Worm (Caenorhabditis elegans) whole organism, L1 larva: Measurements from ENCODE around the gene acox-1.6.

ENCODE experiments used
- C16A3.4 ChIP-seq: fragments of 150-350 bp; optimal IDR thresholded peaks from 2 replicates; lab custom pipeline; 2014; ENCODE audit warnings: missing biosample characterization, missing genetic modification characterization
- C34B4.2 ChIP-seq: sonication (generic microtip); optimal IDR thresholded peaks from 2 replicates; lab custom pipeline; 2017; ENCODE audit warnings: mild to moderate bottlenecking, missing genetic modification characterization, missing compliant biosample characterization
- F16B12.6 ChIP-seq: fragments of 150-350 bp; optimal IDR thresholded peaks from 2 replicates; lab custom pipeline; 2014; ENCODE audit warnings: missing biosample characterization, missing genetic modification characterization
- aha-1 ChIP-seq: fragments of 150-350 bp; optimal IDR thresholded peaks from 2 replicates; lab custom pipeline; 2014; ENCODE audit warnings: missing biosample characterization, missing genetic modification characterization
- aly-2 ChIP-seq: fragments of 150-350 bp; optimal IDR thresholded peaks from 2 replicates; lab custom pipeline; 2014; ENCODE audit warnings: missing biosample characterization, missing genetic modification characterization
- ceh-88 ChIP-seq: fragments of 200-800 bp; sonication (Bioruptor generic); IDR thresholded peaks from 2 replicates; pipeline ENCODE4 v1.3.6; 2022; ENCODE audit warnings: missing genetic modification characterization, missing compliant biosample characterization
- ceh-90 ChIP-seq: sonication (generic microtip); optimal IDR thresholded peaks from 2 replicates; lab custom pipeline; 2016; ENCODE audit warnings: missing genetic modification characterization, missing compliant biosample characterization
- ces-1 ChIP-seq: fragments of 150-350 bp; optimal IDR thresholded peaks from 2 replicates; lab custom pipeline; 2014; ENCODE audit warnings: missing biosample characterization, missing genetic modification reagents, missing genetic modification characterization
- dsc-1 ChIP-seq: sonication (generic microtip); optimal IDR thresholded peaks from 2 replicates; lab custom pipeline; 2016; ENCODE audit warnings: mild to moderate bottlenecking, missing genetic modification characterization, missing compliant biosample characterization
- efl-1 ChIP-seq, 4 experiments: fragments of 150-350 bp; optimal IDR thresholded peaks in 3 of 4; peaks in 1 of 4; 1 replicate in 1 of 4; 2 replicates in 3 of 4; lab custom pipeline; 2014; ENCODE audit warnings: missing biosample characterization in 2 of 4, missing genetic modification characterization in 2 of 4, missing genetic modification reagents in 2 of 4
- elt-3 ChIP-seq, 6 experiments: fragments of 150-350 bp in 1 of 6; sonication (generic microtip); optimal IDR thresholded peaks; 2 replicates each; lab custom pipeline; 2017 to 2018; ENCODE audit warnings: missing biosample characterization in 6 of 6, missing genetic modification characterization in 6 of 6, inconsistent platforms in 1 of 6
- fkh-4 ChIP-seq: sonication (generic microtip); optimal IDR thresholded peaks from 2 replicates; lab custom pipeline; 2016; ENCODE audit warnings: missing compliant biosample characterization, missing genetic modification characterization, borderline replicate concordance
- fkh-8 ChIP-seq: sonication (generic microtip); optimal IDR thresholded peaks from 2 replicates; lab custom pipeline; 2016; ENCODE audit warnings: mild to moderate bottlenecking, missing genetic modification characterization, missing compliant biosample characterization
- hlh-17 ChIP-seq: fragments of 200-800 bp; sonication (Bioruptor generic); optimal IDR thresholded peaks from 2 replicates; lab custom pipeline; 2018; ENCODE audit warnings: missing genetic modification characterization, mild to moderate bottlenecking, missing compliant biosample characterization, moderate library complexity, borderline replicate concordance
- hlh-4 ChIP-seq: sonication (generic microtip); optimal IDR thresholded peaks from 2 replicates; lab custom pipeline; 2016; ENCODE audit warnings: mild to moderate bottlenecking, missing genetic modification characterization, missing compliant biosample characterization
- hpl-2 ChIP-seq: fragments of 150-350 bp; optimal IDR thresholded peaks from 2 replicates; lab custom pipeline; 2014; ENCODE audit warnings: missing biosample characterization, missing genetic modification reagents, missing genetic modification characterization
- irx-1 ChIP-seq: sonication (generic microtip); optimal IDR thresholded peaks from 2 replicates; lab custom pipeline; 2016; ENCODE audit warnings: missing genetic modification characterization, missing compliant biosample characterization
- isw-1 ChIP-seq: fragments of 200-800 bp; sonication (Bioruptor generic); IDR thresholded peaks from 2 replicates; pipeline ENCODE4 v1.3.6; 2022; ENCODE audit warnings: missing genetic modification characterization, missing compliant biosample characterization
- jun-1 ChIP-seq: fragments of 150-350 bp; optimal IDR thresholded peaks from 2 replicates; lab custom pipeline; 2014; ENCODE audit warnings: missing biosample characterization, missing genetic modification reagents, missing genetic modification characterization
- lin-13 ChIP-seq: fragments of 150-350 bp; optimal IDR thresholded peaks from 2 replicates; lab custom pipeline; 2014; ENCODE audit warnings: missing biosample characterization, missing genetic modification reagents, missing genetic modification characterization
- lin-39 ChIP-seq: fragments of 150-350 bp; optimal IDR thresholded peaks from 2 replicates; lab custom pipeline; 2014; ENCODE audit warnings: missing biosample characterization, missing genetic modification reagents, missing genetic modification characterization
- lir-3 ChIP-seq: sonication (generic microtip); optimal IDR thresholded peaks from 2 replicates; lab custom pipeline; 2016; ENCODE audit warnings: mild to moderate bottlenecking, missing genetic modification characterization, moderate library complexity, missing compliant biosample characterization; ENCODE audit not compliant: poor library complexity
- mdl-1 ChIP-seq, 2 experiments: fragments of 150-350 bp; optimal IDR thresholded peaks; 2 replicates each; lab custom pipeline; 2014 to 2017; ENCODE audit warnings: missing biosample characterization in 2 of 2, missing genetic modification characterization in 2 of 2, inconsistent platforms in 1 of 2
- mef-2 ChIP-seq: fragments of 150-350 bp; optimal IDR thresholded peaks from 2 replicates; lab custom pipeline; 2014; ENCODE audit warnings: missing biosample characterization, missing genetic modification characterization
- nhr-12 ChIP-seq: sonication (generic microtip); optimal IDR thresholded peaks from 2 replicates; lab custom pipeline; 2017; ENCODE audit warnings: missing biosample characterization, missing genetic modification characterization
- nhr-19 ChIP-seq: fragments of 200-800 bp; sonication (Bioruptor generic); conservative IDR thresholded peaks from 2 replicates; pipeline ENCODE4 v1.3.6; 2022; ENCODE audit warnings: missing genetic modification characterization, missing compliant biosample characterization
- nhr-237 ChIP-seq: fragments of 150-350 bp; optimal IDR thresholded peaks from 2 replicates; lab custom pipeline; 2014; ENCODE audit warnings: missing biosample characterization, missing genetic modification characterization
- nhr-47 ChIP-seq: sonication (generic microtip); optimal IDR thresholded peaks from 2 replicates; lab custom pipeline; 2016; ENCODE audit warnings: mild to moderate bottlenecking, missing genetic modification characterization, moderate library complexity, missing compliant biosample characterization
- nhr-71 ChIP-seq: sonication (generic microtip); optimal IDR thresholded peaks from 2 replicates; lab custom pipeline; 2016; ENCODE audit warnings: mild to moderate bottlenecking, missing genetic modification characterization, moderate library complexity, missing compliant biosample characterization
- nhr-76 ChIP-seq: sonication (generic microtip); optimal IDR thresholded peaks from 2 replicates; lab custom pipeline; 2017; ENCODE audit warnings: missing biosample characterization, missing genetic modification characterization
- pag-3 ChIP-seq: sonication (generic microtip); optimal IDR thresholded peaks from 2 replicates; lab custom pipeline; 2017; ENCODE audit warnings: missing genetic modification characterization, mild to moderate bottlenecking, missing compliant biosample characterization, antibody characterized with exemption, borderline replicate concordance; ENCODE audit not compliant: insufficient read depth
- pax-3 ChIP-seq: fragments of 200-800 bp; sonication (Bioruptor generic); optimal IDR thresholded peaks from 2 replicates; lab custom pipeline; 2018; ENCODE audit warnings: mild to moderate bottlenecking, missing genetic modification characterization, moderate library complexity, missing compliant biosample characterization
- skn-1 ChIP-seq: fragments of 150-350 bp; optimal IDR thresholded peaks from 2 replicates; lab custom pipeline; 2014; ENCODE audit warnings: missing biosample characterization, missing genetic modification characterization
- snpc-4 ChIP-seq: fragments of 150-350 bp; optimal IDR thresholded peaks from 2 replicates; lab custom pipeline; 2014; ENCODE audit warnings: missing biosample characterization, missing genetic modification characterization
- snu-23 ChIP-seq: sonication (generic microtip); optimal IDR thresholded peaks from 2 replicates; lab custom pipeline; 2016; ENCODE audit warnings: missing genetic modification characterization, missing compliant biosample characterization
- sox-4 ChIP-seq: sonication (generic microtip); optimal IDR thresholded peaks from 2 replicates; lab custom pipeline; 2016; ENCODE audit warnings: missing genetic modification characterization, missing compliant biosample characterization
- sptf-1 ChIP-seq: fragments of 150-350 bp; optimal IDR thresholded peaks from 2 replicates; lab custom pipeline; 2014; ENCODE audit warnings: missing biosample characterization, missing genetic modification characterization
- tbx-2 ChIP-seq: sonication (generic microtip); optimal IDR thresholded peaks from 2 replicates; lab custom pipeline; 2016; ENCODE audit warnings: missing genetic modification characterization, missing compliant biosample characterization
- tlp-1 ChIP-seq: fragments of 150-350 bp; optimal IDR thresholded peaks from 2 replicates; lab custom pipeline; 2014; ENCODE audit warnings: missing biosample characterization, missing genetic modification characterization
- vab-15 ChIP-seq: sonication (generic microtip); optimal IDR thresholded peaks from 2 replicates; lab custom pipeline; 2017; ENCODE audit warnings: missing genotype, mild to moderate bottlenecking, missing genetic modification characterization, missing compliant biosample characterization
- ztf-11 ChIP-seq, 2 experiments: sonication (generic microtip); optimal IDR thresholded peaks; 2 replicates each; lab custom pipeline; 2016 to 2017; ENCODE audit warnings: missing genetic modification characterization in 2 of 2, missing biosample characterization in 1 of 2, missing compliant biosample characterization in 1 of 2
- ztf-4 ChIP-seq: fragments of 150-350 bp; optimal IDR thresholded peaks from 2 replicates; lab custom pipeline; 2014; ENCODE audit warnings: missing biosample characterization, missing genetic modification characterization

The acox-1.6 gene

DNA sequence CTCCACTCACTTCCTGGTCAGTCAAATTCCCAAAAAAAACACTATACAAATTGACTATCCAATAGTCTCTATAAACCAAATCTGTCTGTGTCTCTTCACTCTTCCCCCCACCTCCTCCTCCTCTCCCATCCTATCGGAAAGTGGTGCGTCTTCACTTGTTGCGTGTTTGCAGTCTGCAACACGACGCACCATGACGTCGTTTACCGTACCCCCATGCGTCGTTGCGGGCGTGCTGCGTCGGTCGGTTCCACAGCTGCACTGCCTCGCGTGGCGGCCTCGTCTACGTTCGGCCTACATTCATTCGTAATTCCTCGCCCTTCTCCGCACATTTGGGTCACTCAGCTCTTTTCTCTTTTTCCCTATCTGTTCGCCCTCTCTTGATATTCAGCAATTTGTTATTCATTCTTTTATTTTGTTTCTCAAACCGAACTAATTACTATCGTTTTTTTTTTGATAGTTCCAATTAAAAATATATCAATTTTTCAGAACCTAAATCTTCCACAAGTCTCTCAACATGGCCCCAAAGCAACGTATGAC, 2.8 kb upstream of the acox-1.6 start, which contains the start of gene serp-1.1 (continued):
- peak; percentile 88 for TF ChIP-seq aha-1 (tag; lab: Kevin White, UChicago)
- TF ChIP-seq dsc-1 = peak; percentile 97
- TF ChIP-seq sptf-1 (tag; lab: Kevin White, UChicago) = no peak
- peak; percentile 94 for TF ChIP-seq fkh-8 (tag; lab: Kevin White, UChicago)
- TF ChIP-seq nhr-237 (tag; lab: Kevin White, UChicago) = peak; percentile 82
- TF ChIP-seq mef-2 (tag; lab: Kevin White, UChicago) = peak; percentile 89
- peak; percentile 86 to 93 for TF ChIP-seq efl-1 (optimal IDR thresholded peaks at IDR 0.05; lab: Kevin White, UChicago)
- TF ChIP-seq efl-1 (GFP tag; optimal IDR thresholded peaks at IDR 0.05 in 1 of 2; lab: Kevin White, UChicago) = peak; percentile 69 to 97
- TF ChIP-seq lin-13 (GFP tag; lab: Kevin White, UChicago) = peak; percentile 99
- TF ChIP-seq vab-15 = peak; percentile 85
- TF ChIP-seq C34B4.2 (tag; lab: Kevin White, UChicago) = peak; percentile 75
- peak; percentile 99 for TF ChIP-seq nhr-71
- TF ChIP-seq C16A3.4 (tag; lab: Kevin White, UChicago) = peak; percentile 99
- peak; percentile 99 for TF ChIP-seq nhr-19 (GFP tag; lab: Robert Waterston, UW)
- peak; percentile 90 for TF ChIP-seq snpc-4 (tag; lab: Kevin White, UChicago)
- peak; percentile 75 for TF ChIP-seq F16B12.6 (tag; lab: Kevin White, UChicago)
- TF ChIP-seq aly-2 (tag; lab: Kevin White, UChicago) = peak; percentile 75
- TF ChIP-seq ceh-88 (GFP tag; lab: Robert Waterston, UW) = peak; percentile 96
- no peak for TF ChIP-seq ces-1 (GFP tag; lab: Kevin White, UChicago)
- TF ChIP-seq nhr-47 (tag; lab: Kevin White, UChicago) = peak; percentile 99
- TF ChIP-seq hlh-17 (GFP tag; lab: Kevin White, UChicago) = no peak
- peak; percentile 89 to 99 (median 98) for TF ChIP-seq elt-3 (tag; optimal IDR thresholded peaks at IDR 0.05; lab: Kevin White, UChicago)
- TF ChIP-seq sox-4 (tag; lab: Kevin White, UChicago) = peak; percentile 65
- TF ChIP-seq ztf-4 (tag; lab: Kevin White, UChicago) = peak; percentile 97
- TF ChIP-seq jun-1 (tag; lab: Kevin White, UChicago) = peak; percentile 98
- peak; percentile 95 for TF ChIP-seq irx-1 (tag; lab: Kevin White, UChicago)
- no peak for TF ChIP-seq tlp-1 (tag; lab: Kevin White, UChicago)
- no peak for TF ChIP-seq ceh-90 (tag; lab: Kevin White, UChicago)
- peak; percentile 99 for TF ChIP-seq snu-23 (GFP tag; lab: Kevin White, UChicago)
- TF ChIP-seq hpl-2 (GFP tag; lab: Kevin White, UChicago) = peak; percentile 86
- TF ChIP-seq fkh-4 (tag; lab: Kevin White, UChicago) = no peak
- TF ChIP-seq skn-1 (tag; lab: Kevin White, UChicago) = peak; percentile 94
- TF ChIP-seq pag-3 (tag; lab: Kevin White, UChicago) = no peak

DNA sequence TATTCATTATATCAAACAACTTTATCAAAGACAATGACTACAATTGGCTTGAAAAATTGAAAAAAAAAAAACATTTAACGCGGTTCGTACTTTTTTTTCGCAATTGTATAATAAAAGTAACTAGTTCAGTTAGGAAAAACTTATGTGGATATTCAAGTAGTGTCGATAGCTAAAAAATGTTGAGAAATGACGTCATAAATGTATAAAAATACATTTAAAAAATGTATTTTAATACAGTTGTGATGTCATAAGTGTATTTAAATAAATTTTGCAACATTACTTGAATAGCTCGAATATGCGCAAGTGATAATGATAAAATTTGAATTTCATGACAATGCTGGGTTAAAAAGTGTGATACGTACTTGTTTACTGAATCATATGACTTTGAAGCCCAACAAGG, 6.8 kb downstream of the acox-1.6 start:
- no peak for TF ChIP-seq tbx-2
- TF ChIP-seq nhr-12 (tag; lab: Kevin White, UChicago) = no peak
- no peak for TF ChIP-seq pax-3 (tag; lab: Kevin White, UChicago)
- TF ChIP-seq ztf-4 (tag; lab: Kevin White, UChicago) = no peak
- no peak for TF ChIP-seq mdl-1 (tag; optimal IDR thresholded peaks at IDR 0.05; lab: Kevin White, UChicago)
- no peak for TF ChIP-seq sptf-1 (tag; lab: Kevin White, UChicago)
- no peak for TF ChIP-seq aha-1 (tag; lab: Kevin White, UChicago)
- TF ChIP-seq vab-15 = no peak
- TF ChIP-seq ces-1 (GFP tag; lab: Kevin White, UChicago) = no peak
- no peak for TF ChIP-seq snpc-4 (tag; lab: Kevin White, UChicago)
- TF ChIP-seq lir-3 (tag; lab: Kevin White, UChicago) = no peak
- no peak for TF ChIP-seq lin-39 (tag; lab: Kevin White, UChicago)
- no peak for TF ChIP-seq hlh-4 (tag; lab: Kevin White, UChicago)
- TF ChIP-seq nhr-71 = no peak
- TF ChIP-seq nhr-76 (tag; lab: Kevin White, UChicago) = no peak
- TF ChIP-seq isw-1 = no peak
- no peak for TF ChIP-seq ztf-11 (tag; optimal IDR thresholded peaks at IDR 0.05; lab: Kevin White, UChicago)
